Worm (Caenorhabditis elegans) whole organism, L2 larva: ENCODE data around the gene nhl-3.

Source experiments
- F13H6.1 ChIP-seq: sonication (generic microtip); optimal IDR thresholded peaks from 2 replicates; lab custom pipeline; 2016; ENCODE audit warnings: missing genetic modification characterization, missing compliant biosample characterization
- ama-1 ChIP-seq: fragments of 150-350 bp; optimal IDR thresholded peaks from 2 replicates; lab custom pipeline; 2018; ENCODE audit warnings: inconsistent platforms
- unc-62 ChIP-seq: fragments of 150-350 bp; optimal IDR thresholded peaks from 2 replicates; lab custom pipeline; 2014; ENCODE audit warnings: missing biosample characterization, missing genetic modification reagents, missing genetic modification characterization
- ztf-11 ChIP-seq: sonication (generic microtip); optimal IDR thresholded peaks from 2 replicates; lab custom pipeline; 2017; ENCODE audit warnings: missing biosample characterization, missing genetic modification characterization

ce11 chrII:639467-639866 is 37.5 kb upstream of the nhl-3 start, which contains the start of gene K07E8.6:
- no peak for TF ChIP-seq F13H6.1
- TF ChIP-seq ama-1 = no peak
- no peak for TF ChIP-seq ztf-11 (tag; lab: Kevin White, UChicago)
- no peak for TF ChIP-seq unc-62 (GFP tag; lab: Kevin White, UChicago)
